Fruit fly (Drosophila melanogaster) whole organism, wandering third instar larva: Measurements from ENCODE around the gene CG33346.

Experiments used
- CrebA ChIP-seq: fragments of 200-800 bp; sonication (Bioruptor generic); optimal IDR thresholded peaks from 2 replicates; lab custom pipeline; 2016; ENCODE audit warnings: missing biosample characterization, mild to moderate bottlenecking, missing genetic modification characterization, borderline replicate concordance
- Dif ChIP-seq: fragments of 200-275, 200-300 bp; sonication (Bioruptor generic); optimal IDR thresholded peaks from 2 replicates; lab custom pipeline; 2018; ENCODE audit warnings: missing biosample characterization, missing genetic modification characterization; ENCODE audit not compliant: partially characterized antibody
- Hr78 ChIP-seq: fragments of >200 bp; optimal IDR thresholded peaks from 2 replicates; lab custom pipeline; 2017; ENCODE audit warnings: missing biosample characterization, missing genetic modification characterization
- Mio ChIP-seq: sonication (Bioruptor generic); optimal IDR thresholded peaks from 2 replicates; lab custom pipeline; 2016; ENCODE audit warnings: missing biosample characterization, missing genetic modification characterization
- brk ChIP-seq: fragments of 200-800 bp; sonication (Bioruptor generic); optimal IDR thresholded peaks from 2 replicates; lab custom pipeline; 2016; ENCODE audit warnings: missing biosample characterization, mild to moderate bottlenecking, missing genetic modification characterization
- ey ChIP-seq: fragments of 200-800 bp; sonication (Bioruptor generic); optimal IDR thresholded peaks from 2 replicates; lab custom pipeline; 2016; ENCODE audit warnings: missing biosample characterization, missing genetic modification characterization
- fru ChIP-seq: fragments of 200-800 bp; sonication (Bioruptor generic); optimal IDR thresholded peaks from 3 replicates; lab custom pipeline; 2016; ENCODE audit warnings: missing biosample characterization, mild to moderate bottlenecking, missing genetic modification characterization
- jim ChIP-seq: fragments of 175-275, 200-325 bp; sonication (Bioruptor generic); optimal IDR thresholded peaks from 2 replicates; lab custom pipeline; 2016; ENCODE audit warnings: missing biosample characterization, mild to moderate bottlenecking, missing genetic modification characterization
- pan ChIP-seq: fragments of >200 bp; optimal IDR thresholded peaks from 2 replicates; lab custom pipeline; 2017
- psq ChIP-seq: fragments of 200-800 bp; sonication (Bioruptor generic); optimal IDR thresholded peaks from 3 replicates; lab custom pipeline; 2017; ENCODE audit warnings: missing biosample characterization, mild to moderate bottlenecking, missing genetic modification characterization, moderate library complexity
- usp ChIP-seq: fragments of >200 bp; optimal IDR thresholded peaks from 2 replicates; lab custom pipeline; 2017; ENCODE audit warnings: missing biosample characterization, missing genetic modification characterization

- TF ChIP-seq jim (no peak), fru (GFP tag; lab: Kevin White, UChicago) (no peak), psq (GFP tag; lab: Kevin White, UChicago) (no peak), Dif (no peak), Hr78 (GFP tag; lab: Kevin White, UChicago) (no peak), brk (GFP tag; lab: Kevin White, UChicago) (no peak), Mio (GFP tag; lab: Kevin White, UChicago) (no peak), ey (GFP tag; lab: Kevin White, UChicago) (no peak), CrebA (no peak), pan (lab: Kevin White, UChicago) (no peak), usp (GFP tag; lab: Kevin White, UChicago) (no peak)
These were observed at the start of gene CG33346 for dm6 chr3R:28668854-28669253.
